Worm (Caenorhabditis elegans) whole organism, L4/young adult: ENCODE data around the gene grd-11.

ENCODE experiments used
- W03F9.2 ChIP-seq: fragments of 150-350 bp; optimal IDR thresholded peaks from 2 replicates; lab custom pipeline; 2014; ENCODE audit warnings: missing biosample characterization, missing genetic modification characterization
- dao-5 ChIP-seq: sonication (generic microtip); optimal IDR thresholded peaks from 2 replicates; lab custom pipeline; 2016; ENCODE audit warnings: missing genotype, missing genetic modification characterization, moderate library complexity, missing compliant biosample characterization
- him-1 ChIP-seq: sonication (generic microtip); optimal IDR thresholded peaks from 2 replicates; lab custom pipeline; 2016; ENCODE audit warnings: missing genotype, missing genetic modification reagents, missing genetic modification characterization, missing compliant biosample characterization

grd-11 gene

ce11 chrV:20412225-20412624, 55.7 kb downstream of the grd-11 start:
- TF ChIP-seq him-1 (tag; lab: Kevin White, UChicago) (no peak), dao-5 (tag; lab: Kevin White, UChicago) (no peak), W03F9.2 (tag; lab: Kevin White, UChicago) (no peak)

- no peak for TF ChIP-seq dao-5 (tag; lab: Kevin White, UChicago)
- no peak for TF ChIP-seq W03F9.2 (tag; lab: Kevin White, UChicago)
- no peak for TF ChIP-seq him-1 (tag; lab: Kevin White, UChicago)
These were observed 56.9 kb downstream of the grd-11 start for ce11 chrV:20413426-20413825.

ce11 chrV:20413936-20414335, 57.4 kb downstream of the grd-11 start:
- TF ChIP-seq W03F9.2 (tag; lab: Kevin White, UChicago), result no peak
- TF ChIP-seq dao-5 (tag; lab: Kevin White, UChicago), result no peak
- TF ChIP-seq him-1 (tag; lab: Kevin White, UChicago), result no peak
